Fruit fly (Drosophila melanogaster): Measurements from ENCODE around the gene ranshi.

The ranshi gene

DNA sequence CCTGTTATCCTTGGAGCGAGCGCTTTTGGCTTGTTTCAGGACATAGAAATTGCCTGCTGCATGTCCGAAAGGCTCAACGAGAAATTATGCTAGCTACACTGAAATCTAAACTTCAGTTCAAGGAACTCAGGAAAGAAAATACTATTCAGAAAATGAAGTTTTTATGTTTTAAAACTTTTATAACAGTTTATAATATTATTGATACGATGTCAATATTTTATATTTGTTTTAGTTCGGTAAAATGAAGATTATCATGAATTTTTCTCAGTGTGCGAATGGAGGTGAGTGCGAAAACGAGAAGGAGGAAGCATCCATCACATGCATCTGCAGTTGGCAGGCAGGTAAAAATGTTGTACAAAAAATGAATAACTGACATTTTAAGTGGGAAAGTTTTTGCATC lies 16.9 kb upstream of the ranshi start:
- TF ChIP-seq dsx (GFP tag; optimal IDR thresholded peaks at IDR 0.05; ENCODE audit: poor library complexity, severe bottlenecking), result peak; percentile 75
- TF ChIP-seq salr (GFP tag; optimal IDR thresholded peaks at IDR 0.05), result peak; percentile 36 to 73
- TF ChIP-seq Smox (GFP tag; optimal IDR thresholded peaks at IDR 0.05), result peak; percentile 86
- TF ChIP-seq spab (GFP tag; optimal IDR thresholded peaks at IDR 0.05), result peak; percentile 69
- peak; percentile 70 for TF ChIP-seq CG31627 (GFP tag; optimal IDR thresholded peaks at IDR 0.05)
- TF ChIP-seq CG6792 (GFP tag; optimal IDR thresholded peaks at IDR 0.05), result peak; percentile 79
- peak; percentile 84 for TF ChIP-seq OdsH (GFP tag; optimal IDR thresholded peaks at IDR 0.05)
- TF ChIP-seq Sox15 (GFP tag; optimal IDR thresholded peaks at IDR 0.05), result peak; percentile 68
- peak; percentile 79 for TF ChIP-seq CG10669 (GFP tag; optimal IDR thresholded peaks at IDR 0.05)
- TF ChIP-seq Ets96B (tag; optimal IDR thresholded peaks at IDR 0.05), result peak; percentile 82
- peak; percentile 71 for TF ChIP-seq CG11762 (GFP tag; optimal IDR thresholded peaks at IDR 0.05; ENCODE audit: insufficient read depth)
- peak; percentile 79 for TF ChIP-seq CG6276 (GFP tag; optimal IDR thresholded peaks at IDR 0.05)
- TF ChIP-seq Eip78C (GFP tag), result peak; percentile 96
- peak; percentile 64 for TF ChIP-seq vri (GFP tag; optimal IDR thresholded peaks at IDR 0.05)
- TF ChIP-seq eg (GFP tag; IDR thresholded peaks at IDR 0.05), result peak; percentile 88
- TF ChIP-seq CG11902 (GFP tag; optimal IDR thresholded peaks at IDR 0.05), result peak; percentile 64
- TF ChIP-seq Met (GFP tag; optimal IDR thresholded peaks at IDR 0.05), result peak; percentile 89
- peak; percentile 93 for TF ChIP-seq svp (GFP tag)
- TF ChIP-seq lz (GFP tag; optimal IDR thresholded peaks at IDR 0.05), result peak; percentile 81
- peak; percentile 86 for TF ChIP-seq CG3919 (GFP tag; optimal IDR thresholded peaks at IDR 0.05)
- TF ChIP-seq acj6 (GFP tag; optimal IDR thresholded peaks at IDR 0.05), result peak; percentile 88
- peak; percentile 79 for TF ChIP-seq CG8632 (GFP tag; optimal IDR thresholded peaks at IDR 0.05)
- TF ChIP-seq dac (GFP tag; optimal IDR thresholded peaks at IDR 0.05), result peak; percentile 61
- TF ChIP-seq CG8319 (GFP tag; optimal IDR thresholded peaks at IDR 0.05), result peak; percentile 73
- peak; percentile 83 for TF ChIP-seq pdm3 (GFP tag; optimal IDR thresholded peaks at IDR 0.05)
- TF ChIP-seq CG34406 (GFP tag; optimal IDR thresholded peaks at IDR 0.05), result peak; percentile 88
- TF ChIP-seq Lpt (GFP tag; optimal IDR thresholded peaks at IDR 0.05), result peak; percentile 39
- TF ChIP-seq Eip93F (GFP tag; optimal IDR thresholded peaks at IDR 0.05), result no peak
- TF ChIP-seq esn (GFP tag; optimal IDR thresholded peaks at IDR 0.05), result peak; percentile 89
- peak; percentile 86 for TF ChIP-seq CG32006 (GFP tag; optimal IDR thresholded peaks at IDR 0.05)
- peak; percentile 85 for TF ChIP-seq CG8119 (GFP tag; IDR thresholded peaks at IDR 0.05)
- peak; percentile 74 for TF ChIP-seq CG3032 (tag; optimal IDR thresholded peaks at IDR 0.05)
- peak; percentile 40 to 82 for TF ChIP-seq ss (GFP tag; optimal IDR thresholded peaks at IDR 0.05)
- TF ChIP-seq CG11294 (GFP tag; IDR thresholded peaks at IDR 0.05), result peak; percentile 59
- peak; percentile 53 for TF ChIP-seq fd59A (GFP tag; optimal IDR thresholded peaks at IDR 0.05)
- peak; percentile 82 for TF ChIP-seq Eip75B (GFP tag; optimal IDR thresholded peaks at IDR 0.05)
- peak; percentile 62 for TF ChIP-seq Sox14 (GFP tag; optimal IDR thresholded peaks at IDR 0.05)
- peak; percentile 62 for TF ChIP-seq Gug (GFP tag; IDR thresholded peaks at IDR 0.05)
- peak; percentile 85 for TF ChIP-seq CG6163 (GFP tag; IDR thresholded peaks at IDR 0.05)
- TF ChIP-seq CG4318 (GFP tag; optimal IDR thresholded peaks at IDR 0.05), result peak; percentile 58
- TF ChIP-seq CG10631 (GFP tag; optimal IDR thresholded peaks at IDR 0.05), result peak; percentile 77
- TF ChIP-seq Sox102F (GFP tag; optimal IDR thresholded peaks at IDR 0.05), result peak; percentile 81
- peak; percentile 79 for TF ChIP-seq cyc (GFP tag; optimal IDR thresholded peaks at IDR 0.05)
- TF ChIP-seq CG15336 (GFP tag; IDR thresholded peaks at IDR 0.05), result peak; percentile 88
- peak; percentile 24 for TF ChIP-seq CG16779 (tag; optimal IDR thresholded peaks at IDR 0.05)
- peak; percentile 68 for TF ChIP-seq Hr39 (GFP tag; optimal IDR thresholded peaks at IDR 0.05)
- peak; percentile 46 for TF ChIP-seq Ets21C (GFP tag; optimal IDR thresholded peaks at IDR 0.05)
- TF ChIP-seq CG6808 (GFP tag; optimal IDR thresholded peaks at IDR 0.05), result peak; percentile 69
- TF ChIP-seq Hr38 (GFP tag; optimal IDR thresholded peaks at IDR 0.05), result no peak
- TF ChIP-seq CG6854 (GFP tag; optimal IDR thresholded peaks at IDR 0.05), result peak; percentile 33
- peak; percentile 56 for TF ChIP-seq CG9139 (GFP tag; optimal IDR thresholded peaks at IDR 0.05)
- peak; percentile 26 for TF ChIP-seq Blimp-1 (GFP tag; optimal IDR thresholded peaks at IDR 0.05)

All from whole organism, prepupa.